Worm (Caenorhabditis elegans) whole organism, early embryonic: ENCODE measurements around the gene scl-15.
"Not testable (repeated sequence)": the region's sequence is repeated elsewhere in the genome, so short reads cannot be mapped to it uniquely, and the experiment has no call there.

Experiments used
- B0310.2 ChIP-seq: sonication (generic microtip); optimal IDR thresholded peaks from 2 replicates; lab custom pipeline; 2016; ENCODE audit warnings: mild to moderate bottlenecking, missing genetic modification characterization, missing compliant biosample characterization
- F13C5.2 ChIP-seq: sonication (generic microtip); optimal IDR thresholded peaks from 2 replicates; lab custom pipeline; 2017; ENCODE audit warnings: mild to moderate bottlenecking, missing genetic modification characterization, inconsistent platforms, missing compliant biosample characterization
- aly-1 ChIP-seq: sonication (generic microtip); optimal IDR thresholded peaks from 2 replicates; lab custom pipeline; 2016; ENCODE audit warnings: missing genetic modification characterization, missing compliant biosample characterization
- ama-1 ChIP-seq: fragments of 150-350 bp; optimal IDR thresholded peaks from 2 replicates; lab custom pipeline; 2014
- ceh-13 ChIP-seq: fragments of 200-800 bp; sonication (Bioruptor generic); optimal IDR thresholded peaks from 2 replicates; lab custom pipeline; 2018; ENCODE audit warnings: mild to moderate bottlenecking, missing genetic modification characterization, missing compliant biosample characterization
- ceh-36 ChIP-seq: sonication (generic microtip); optimal IDR thresholded peaks from 2 replicates; lab custom pipeline; 2016; ENCODE audit warnings: missing genetic modification characterization, inconsistent platforms, missing compliant biosample characterization
- ets-7 ChIP-seq: sonication (generic microtip); optimal IDR thresholded peaks from 2 replicates; lab custom pipeline; 2016; ENCODE audit warnings: missing genotype, missing genetic modification characterization, missing compliant biosample characterization
- flt-1 ChIP-seq: fragments of 200-800 bp; sonication (Bioruptor generic); IDR thresholded peaks from 2 replicates; pipeline ENCODE4 v1.3.6; 2022; ENCODE audit warnings: missing genetic modification characterization, missing compliant biosample characterization
- hmbx-1 ChIP-seq: sonication (generic microtip); optimal IDR thresholded peaks from 2 replicates; lab custom pipeline; 2016; ENCODE audit warnings: mild to moderate bottlenecking, missing genetic modification characterization, missing compliant biosample characterization
- hmg-4 ChIP-seq: fragments of 200-800 bp; sonication (Bioruptor generic); optimal IDR thresholded peaks from 2 replicates; lab custom pipeline; 2018; ENCODE audit warnings: mild to moderate bottlenecking, missing genetic modification characterization, missing compliant biosample characterization
- hnd-1 ChIP-seq: sonication (generic microtip); optimal IDR thresholded peaks from 2 replicates; lab custom pipeline; 2016; ENCODE audit warnings: missing genetic modification characterization, missing compliant biosample characterization
- pes-1 ChIP-seq: fragments of 200-800 bp; sonication (Bioruptor generic); IDR thresholded peaks from 2 replicates; pipeline ENCODE4 v1.3.6; 2022; ENCODE audit warnings: missing genetic modification reagents, missing genetic modification characterization, missing compliant biosample characterization
- scrt-1 ChIP-seq: fragments of 200-800 bp; sonication (Bioruptor generic); IDR thresholded peaks from 2 replicates; pipeline ENCODE4 v1.3.6; 2022; ENCODE audit warnings: missing genetic modification characterization, missing compliant biosample characterization
- sea-1 ChIP-seq: fragments of 200-800 bp; sonication (Bioruptor generic); conservative IDR thresholded peaks from 2 replicates; pipeline ENCODE4 v1.3.6; 2022; ENCODE audit warnings: missing genetic modification characterization, missing compliant biosample characterization
- tbx-11 ChIP-seq: fragments of 200-800 bp; sonication (Bioruptor generic); IDR thresholded peaks from 2 replicates; pipeline ENCODE4 v1.3.6; 2022; ENCODE audit warnings: missing genetic modification characterization, missing compliant biosample characterization
- tbx-37 ChIP-seq: fragments of 200-800 bp; sonication (Bioruptor generic); conservative IDR thresholded peaks from 2 replicates; pipeline ENCODE4 v1.3.6; 2022; ENCODE audit warnings: missing genetic modification reagents, missing genetic modification characterization, missing compliant biosample characterization
- tra-4 ChIP-seq: sonication (generic microtip); optimal IDR thresholded peaks from 2 replicates; lab custom pipeline; 2017; ENCODE audit warnings: missing genetic modification characterization, missing compliant biosample characterization

scl-15 gene

DNA sequence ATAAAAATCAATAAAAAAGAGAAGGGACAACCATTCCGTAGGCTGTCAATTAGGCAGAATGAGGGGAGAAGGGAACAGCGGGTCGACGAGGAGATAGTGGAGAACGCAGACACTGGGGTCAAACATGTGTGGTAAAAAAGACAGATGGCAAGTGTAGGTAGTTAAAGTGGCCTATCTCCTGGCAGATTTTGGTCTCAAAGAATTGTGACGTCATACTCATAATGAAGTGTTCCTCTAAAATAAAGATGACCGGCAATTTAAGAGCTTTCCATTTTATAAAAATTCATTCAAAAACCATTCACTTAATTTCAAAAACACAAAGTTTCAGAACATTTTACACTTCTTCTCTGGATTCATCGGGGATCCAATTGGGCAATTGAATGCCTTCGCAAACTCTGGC, 25.5 kb upstream of the scl-15 start:
- TF ChIP-seq tbx-37 (GFP tag; lab: Robert Waterston, UW): peak; percentile 35; the same call in 1 of the 2 replicates

DNA sequence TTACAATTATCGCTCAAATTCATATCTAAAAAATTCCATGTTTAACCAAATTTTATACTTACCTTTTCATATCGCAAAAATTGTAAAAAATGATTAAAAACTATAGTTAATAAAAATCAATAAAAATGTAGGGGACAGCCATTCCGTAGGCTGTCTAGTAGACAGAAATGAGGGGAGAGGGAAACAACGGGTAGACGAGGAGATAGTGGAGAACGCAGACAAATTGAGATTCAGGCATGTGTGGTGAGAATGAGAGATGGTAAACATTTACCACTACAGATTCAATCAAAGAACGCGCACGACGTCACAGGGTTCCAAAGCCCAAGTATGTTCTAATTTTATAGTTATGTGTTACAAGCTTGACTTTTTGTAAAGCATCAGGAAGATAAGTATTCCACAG, 19.1 kb upstream of the scl-15 start:
- TF ChIP-seq tbx-37 (GFP tag; lab: Robert Waterston, UW): no peak
- TF ChIP-seq pes-1: no peak
- no peak for TF ChIP-seq hmg-4 (GFP tag; lab: Kevin White, UChicago)
- no peak for TF ChIP-seq tbx-11 (GFP tag; lab: Robert Waterston, UW)
- no peak for TF ChIP-seq scrt-1
- TF ChIP-seq hmbx-1: no peak
- TF ChIP-seq ceh-36 (tag; lab: Kevin White, UChicago): no peak
- TF ChIP-seq ama-1 (lab: Kevin White, UChicago): no peak

DNA sequence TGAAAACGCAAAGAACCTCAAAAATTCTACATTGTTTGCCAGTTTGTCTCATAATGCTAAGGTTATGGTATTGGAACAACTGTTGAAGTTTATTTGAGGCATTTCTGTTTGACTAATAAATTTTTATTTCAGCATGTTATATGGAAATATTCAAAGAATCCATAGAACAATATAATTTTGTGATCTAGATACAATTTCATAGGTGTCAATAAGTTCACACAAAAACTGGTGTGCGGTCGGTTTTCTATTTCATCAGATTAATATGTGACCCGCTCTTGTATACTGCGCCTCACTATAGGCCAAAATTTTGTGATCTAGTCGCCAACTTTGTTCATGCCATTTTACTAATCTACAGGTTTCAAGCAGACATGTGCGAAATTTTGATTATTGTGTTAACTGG, 15.0 kb upstream of the scl-15 start, which contains the start of gene btb-22:
Gene btb-22, plus strand, starts transcription at position 301 of the 400 bp plus-strand sequence.
- TF ChIP-seq aly-1 (tag; lab: Kevin White, UChicago) (no peak), F13C5.2 (tag; lab: Kevin White, UChicago) (no peak), hmbx-1 (no peak), ceh-13 (GFP tag; lab: Kevin White, UChicago) (no peak), tbx-37 (GFP tag; lab: Robert Waterston, UW) (no peak), pes-1 (no peak), tbx-11 (GFP tag; lab: Robert Waterston, UW) (no peak), ceh-36 (tag; lab: Kevin White, UChicago) (no peak), ama-1 (lab: Kevin White, UChicago) (no peak), scrt-1 (no peak), tra-4 (no peak), hmg-4 (GFP tag; lab: Kevin White, UChicago) (no peak), B0310.2 (tag; lab: Kevin White, UChicago) (no peak), flt-1 (GFP tag; lab: Robert Waterston, UW) (no peak), ets-7 (tag; lab: Kevin White, UChicago) (no peak), hnd-1 (no peak), sea-1 (GFP tag; lab: Robert Waterston, UW) (no peak)

DNA sequence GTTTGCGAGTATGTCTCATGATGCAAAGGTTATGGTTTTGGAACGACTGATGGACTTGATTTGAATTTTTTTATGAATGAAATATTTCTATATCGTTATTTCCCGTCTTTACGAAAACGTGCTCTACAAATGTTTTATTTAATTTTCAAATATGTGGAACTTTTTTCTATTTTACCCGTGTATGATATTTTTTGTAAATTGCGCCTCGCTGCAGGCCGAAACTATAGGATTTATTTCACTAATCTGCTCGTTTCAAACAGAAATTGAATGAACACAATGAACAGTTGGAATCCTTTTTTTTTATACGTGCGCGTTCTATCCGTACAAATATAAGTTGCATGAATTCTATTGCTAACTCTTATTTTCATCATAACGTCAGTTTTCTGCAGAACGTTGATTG, 13.5 kb upstream of the scl-15 start, which contains the start of gene btb-18:
Gene btb-18, plus strand, starts transcription at position 301 of the 400 bp plus-strand sequence.
- no peak for TF ChIP-seq ceh-36 (tag; lab: Kevin White, UChicago)
- TF ChIP-seq ceh-13 (GFP tag; lab: Kevin White, UChicago): no peak
- no peak for TF ChIP-seq ets-7 (tag; lab: Kevin White, UChicago)
- TF ChIP-seq flt-1 (GFP tag; lab: Robert Waterston, UW): no peak
- TF ChIP-seq scrt-1: no peak
- no peak for TF ChIP-seq hmg-4 (GFP tag; lab: Kevin White, UChicago)
- no peak for TF ChIP-seq pes-1
- no peak for TF ChIP-seq F13C5.2 (tag; lab: Kevin White, UChicago)
- TF ChIP-seq ama-1 (lab: Kevin White, UChicago): no peak
- no peak for TF ChIP-seq hnd-1

DNA sequence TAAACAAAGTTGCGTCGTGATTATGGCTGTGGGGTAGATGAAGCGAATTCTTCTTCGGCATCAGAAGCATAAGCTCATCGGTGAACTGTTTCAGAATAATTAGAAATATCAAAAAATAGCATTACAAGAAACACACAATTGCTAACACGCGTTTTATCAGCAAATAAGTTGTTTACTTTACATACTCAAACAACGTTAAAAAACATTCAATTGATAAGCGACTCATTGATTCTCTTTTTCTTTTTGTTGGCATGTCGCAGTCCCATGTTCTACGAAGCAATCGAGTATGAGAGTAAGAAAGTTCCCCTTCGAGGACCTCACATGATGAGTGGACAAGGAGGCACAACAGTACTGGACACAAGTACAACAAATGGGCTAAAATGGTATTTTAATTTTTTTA, 12.2 kb upstream of the scl-15 start, which contains the start of gene btb-16:
Gene btb-16, plus strand, starts transcription at position 240 of the 400 bp plus-strand sequence.
- no peak for TF ChIP-seq hmbx-1
- no peak for TF ChIP-seq F13C5.2 (tag; lab: Kevin White, UChicago)
- no peak for TF ChIP-seq hnd-1
- TF ChIP-seq hmg-4 (GFP tag; lab: Kevin White, UChicago): no peak
- no peak for TF ChIP-seq B0310.2 (tag; lab: Kevin White, UChicago)
- no peak for TF ChIP-seq pes-1
- TF ChIP-seq tbx-37 (GFP tag; lab: Robert Waterston, UW): no peak

DNA sequence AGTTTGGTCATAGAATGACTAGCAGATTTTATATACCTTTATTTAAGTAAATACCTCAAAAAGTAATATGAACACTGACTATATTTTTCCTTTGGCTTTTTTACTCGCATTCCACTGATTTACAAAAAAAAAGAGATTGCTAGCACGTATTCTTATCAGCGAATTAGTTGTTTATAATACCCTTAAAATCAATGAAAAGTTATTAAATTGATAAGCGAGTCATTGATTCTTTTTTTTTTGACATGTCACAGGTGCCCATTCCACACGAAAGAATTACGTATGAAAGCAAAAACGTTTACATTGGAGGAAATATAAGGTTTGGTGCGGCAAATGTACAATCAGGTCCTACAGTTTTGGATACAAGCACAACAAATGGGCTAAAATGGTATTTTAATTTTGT, 10.7 kb upstream of the scl-15 start, which contains the start of gene btb-17:
Gene btb-17, plus strand, starts transcription at position 213 of the 400 bp plus-strand sequence.
- no peak for TF ChIP-seq ets-7 (tag; lab: Kevin White, UChicago)

DNA sequence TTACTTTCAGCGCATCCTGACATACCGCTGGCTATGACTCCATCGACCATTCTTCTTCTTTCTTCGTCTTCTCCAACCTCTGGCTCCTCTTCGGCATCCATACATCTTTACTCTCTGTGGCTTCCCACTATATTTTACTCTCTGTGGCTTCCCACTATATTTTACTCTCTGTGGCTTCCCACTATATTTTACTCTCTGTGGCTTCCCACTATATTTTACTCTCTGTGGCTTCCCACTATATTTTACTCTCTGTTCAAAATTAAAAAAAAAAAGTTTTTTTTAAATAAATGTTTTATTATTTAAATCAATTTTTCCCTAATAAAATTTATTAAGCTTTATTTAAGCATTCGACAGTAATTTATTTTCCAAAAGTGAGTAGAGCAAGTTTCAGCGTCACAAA, 6.1 kb upstream of the scl-15 start, which contains the start of gene F39E9.14:
Gene F39E9.14, minus strand, starts transcription at position 101 of the 400 bp plus-strand sequence.
- not testable (repeated sequence) for TF ChIP-seq ama-1 (lab: Kevin White, UChicago); flt-1 (GFP tag; lab: Robert Waterston, UW); pes-1

DNA sequence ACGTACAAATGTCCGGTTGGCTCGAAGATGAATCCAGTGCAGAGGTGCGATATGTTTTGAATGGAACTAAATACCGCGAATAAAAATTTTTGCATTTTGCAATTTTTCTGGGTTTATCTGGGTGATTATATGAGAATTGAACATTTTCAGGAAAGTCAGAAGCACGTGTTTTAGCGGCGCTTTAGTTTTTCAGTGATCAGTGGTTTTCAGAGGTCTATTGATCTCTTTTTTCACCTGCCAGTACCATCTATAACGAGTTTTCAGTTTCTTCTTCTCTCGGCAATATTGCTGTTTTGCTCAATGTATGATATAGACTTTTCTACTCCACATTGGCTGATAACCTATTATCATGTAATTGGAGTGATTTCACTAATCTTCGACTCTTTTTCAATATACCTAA, 2.6 kb upstream of the scl-15 start, which contains the start of gene sri-63:
Gene sri-63, plus strand, starts transcription at position 301 of the 400 bp plus-strand sequence.
- TF ChIP-seq ama-1 (lab: Kevin White, UChicago): no peak
- TF ChIP-seq B0310.2 (tag; lab: Kevin White, UChicago): no peak
- no peak for TF ChIP-seq ceh-36 (tag; lab: Kevin White, UChicago)
- TF ChIP-seq scrt-1: no peak
- no peak for TF ChIP-seq ceh-13 (GFP tag; lab: Kevin White, UChicago)
- TF ChIP-seq tbx-11 (GFP tag; lab: Robert Waterston, UW): no peak
- no peak for TF ChIP-seq flt-1 (GFP tag; lab: Robert Waterston, UW)
- TF ChIP-seq hnd-1: no peak
- no peak for TF ChIP-seq ets-7 (tag; lab: Kevin White, UChicago)
- no peak for TF ChIP-seq tra-4
- TF ChIP-seq F13C5.2 (tag; lab: Kevin White, UChicago): no peak
- no peak for TF ChIP-seq hmg-4 (GFP tag; lab: Kevin White, UChicago)
- TF ChIP-seq sea-1 (GFP tag; lab: Robert Waterston, UW): no peak
- TF ChIP-seq aly-1 (tag; lab: Kevin White, UChicago): no peak
